Worm (Caenorhabditis elegans): Measurements from ENCODE around the gene C49C8.5.

Gene C49C8.5

ce11 chrIV:8653592-8653991, at the start of gene C49C8.5:
Gene C49C8.5 (minus strand): TSS chrIV:8653664.
- TF ChIP-seq rnt-1 (tag; optimal IDR thresholded peaks at IDR 0.05) (no peak), ceh-48 (tag; optimal IDR thresholded peaks at IDR 0.05) (no peak), hlh-30 (tag; optimal IDR thresholded peaks at IDR 0.05; ENCODE audit: insufficient read depth) (no peak), pag-3 (tag; optimal IDR thresholded peaks at IDR 0.05; ENCODE audit: borderline replicate concordance) (no peak), hlh-13 (GFP tag; optimal IDR thresholded peaks at IDR 0.05) (no peak)

ce11 chrIV:8697436-8697835, 44.0 kb upstream of the C49C8.5 start, which contains the start of gene ttll-11:
Gene ttll-11 (plus strand): TSS chrIV:8697736.
- TF ChIP-seq ceh-2 (tag; optimal IDR thresholded peaks at IDR 0.05) (no peak), syd-9 (tag; optimal IDR thresholded peaks at IDR 0.05) (no peak), C08G9.2 (tag; optimal IDR thresholded peaks at IDR 0.05) (no peak), pag-3 (tag; optimal IDR thresholded peaks at IDR 0.05; ENCODE audit: borderline replicate concordance) (no peak), hlh-13 (GFP tag; optimal IDR thresholded peaks at IDR 0.05) (no peak), F13H6.1 (tag; optimal IDR thresholded peaks at IDR 0.05) (no peak), unc-42 (tag; optimal IDR thresholded peaks at IDR 0.05) (no peak), ahr-1 (tag; optimal IDR thresholded peaks at IDR 0.05) (no peak), ceh-9 (tag; optimal IDR thresholded peaks at IDR 0.05) (no peak), pha-2 (tag; optimal IDR thresholded peaks at IDR 0.05) (no peak), gmeb-2 (tag; optimal IDR thresholded peaks at IDR 0.05) (no peak), ref-2 (tag; optimal IDR thresholded peaks at IDR 0.05) (no peak), K02D7.2 (tag; optimal IDR thresholded peaks at IDR 0.05) (no peak), nhr-232 (tag; optimal IDR thresholded peaks at IDR 0.05) (no peak), nhr-11 (tag; optimal IDR thresholded peaks at IDR 0.05) (no peak)

ce11 chrIV:8691486-8691885, 38.0 kb upstream of the C49C8.5 start, which contains the start of the genes hst-1 and ints-6:
Gene hst-1 (minus strand): TSS chrIV:8691513.
Gene ints-6 (plus strand): TSS chrIV:8691745.
- TF ChIP-seq pax-1 (tag; optimal IDR thresholded peaks at IDR 0.05): no peak
- no peak for TF ChIP-seq nfya-1 (tag; optimal IDR thresholded peaks at IDR 0.05)
- no peak for TF ChIP-seq sdc-2 (tag; optimal IDR thresholded peaks at IDR 0.05)
- no peak for TF ChIP-seq rnt-1 (tag; optimal IDR thresholded peaks at IDR 0.05)
- TF ChIP-seq ceh-2 (tag; optimal IDR thresholded peaks at IDR 0.05): no peak
- no peak for TF ChIP-seq ceh-18 (tag; optimal IDR thresholded peaks at IDR 0.05)
- no peak for TF ChIP-seq K09A11.1 (tag; optimal IDR thresholded peaks at IDR 0.05; ENCODE audit: insufficient read depth)
- no peak for TF ChIP-seq tbx-7 (tag; optimal IDR thresholded peaks at IDR 0.05)
- TF ChIP-seq pha-2 (tag; optimal IDR thresholded peaks at IDR 0.05): no peak
- no peak for TF ChIP-seq eyg-1 (tag; optimal IDR thresholded peaks at IDR 0.05)
- no peak for TF ChIP-seq unc-42 (tag; optimal IDR thresholded peaks at IDR 0.05)
- no peak for TF ChIP-seq elt-4 (tag; optimal IDR thresholded peaks at IDR 0.05)
- TF ChIP-seq hlh-8 (tag; optimal IDR thresholded peaks at IDR 0.05): no peak
- TF ChIP-seq Y22D7AL.16 (tag; optimal IDR thresholded peaks at IDR 0.05): no peak
- TF ChIP-seq ceh-34 (tag; optimal IDR thresholded peaks at IDR 0.05): no peak

ce11 chrIV:8687605-8688191, 34.2 kb upstream of the C49C8.5 start, which contains the start of gene snrp-3:
Gene snrp-3 (minus strand): TSS chrIV:8687810.
- TF ChIP-seq unc-55 (GFP tag; optimal IDR thresholded peaks at IDR 0.05) (peak; percentile 42), F13H6.1 (tag; optimal IDR thresholded peaks at IDR 0.05) (no peak), fax-1 (tag; optimal IDR thresholded peaks at IDR 0.05) (no peak), eyg-1 (tag; optimal IDR thresholded peaks at IDR 0.05) (no peak), pqm-1 (tag; optimal IDR thresholded peaks at IDR 0.05) (no peak), gmeb-2 (tag; optimal IDR thresholded peaks at IDR 0.05) (no peak), tbx-7 (tag; optimal IDR thresholded peaks at IDR 0.05) (no peak), ceh-31 (tag; optimal IDR thresholded peaks at IDR 0.05) (no peak), mec-3 (tag; optimal IDR thresholded peaks at IDR 0.05; ENCODE audit: borderline replicate concordance) (no peak), ets-4 (tag; optimal IDR thresholded peaks at IDR 0.05) (no peak), sox-2 (GFP tag; IDR thresholded peaks at IDR 0.05) (no peak), T23F11.4 (GFP tag; optimal IDR thresholded peaks at IDR 0.05) (no peak), unc-86 (tag; optimal IDR thresholded peaks at IDR 0.05) (no peak), ceh-9 (tag; optimal IDR thresholded peaks at IDR 0.05) (no peak), elt-2 (tag; optimal IDR thresholded peaks at IDR 0.05) (peak; percentile 12), ceh-34 (tag; optimal IDR thresholded peaks at IDR 0.05) (peak; percentile 9), dve-1 (tag; optimal IDR thresholded peaks at IDR 0.05) (peak; percentile 19), lin-11 (tag; optimal IDR thresholded peaks at IDR 0.05) (no peak), hlh-8 (tag; optimal IDR thresholded peaks at IDR 0.05) (no peak), hlh-6 (tag; optimal IDR thresholded peaks at IDR 0.05) (no peak), Y22D7AL.16 (tag; optimal IDR thresholded peaks at IDR 0.05) (no peak), ceh-2 (tag; optimal IDR thresholded peaks at IDR 0.05) (no peak), unc-42 (tag; optimal IDR thresholded peaks at IDR 0.05) (peak; percentile 56), ceh-22 (tag; optimal IDR thresholded peaks at IDR 0.05) (no peak), ceh-45 (GFP tag; IDR thresholded peaks at IDR 0.05) (no peak), hlh-30 (tag; optimal IDR thresholded peaks at IDR 0.05; ENCODE audit: insufficient read depth) (peak; percentile 80), ceh-18 (tag; optimal IDR thresholded peaks at IDR 0.05) (peak; percentile 60), tbx-2 (tag; optimal IDR thresholded peaks at IDR 0.05) (peak; percentile 8)

Data from whole organism, late embryonic.